Fruit fly (Drosophila melanogaster): ENCODE results near the gene CG13671.

CG13671 gene

dm6 chr3L:8334338-8334737 lies 34.5 kb downstream of the CG13671 start:
- no peak for TF ChIP-seq usp (GFP tag; optimal IDR thresholded peaks at IDR 0.05)
- TF ChIP-seq EcR (GFP tag; optimal IDR thresholded peaks at IDR 0.05), result no peak
- no peak for TF ChIP-seq CG8478 (optimal IDR thresholded peaks at IDR 0.05)
- TF ChIP-seq psq (optimal IDR thresholded peaks at IDR 0.05), result no peak
- TF ChIP-seq Dll (optimal IDR thresholded peaks at IDR 0.05), result no peak
- no peak for TF ChIP-seq pan (optimal IDR thresholded peaks at IDR 0.05)

- TF ChIP-seq psq (optimal IDR thresholded peaks at IDR 0.05) (no peak), CG8478 (optimal IDR thresholded peaks at IDR 0.05) (no peak), usp (GFP tag; optimal IDR thresholded peaks at IDR 0.05) (no peak), Dll (optimal IDR thresholded peaks at IDR 0.05) (no peak)
Measured at dm6 chr3L:8336372-8336771, 36.5 kb downstream of the CG13671 start, which contains the start of gene Cpr66Cb. Gene Cpr66Cb (plus strand): TSS chr3L:8336672.

DNA sequence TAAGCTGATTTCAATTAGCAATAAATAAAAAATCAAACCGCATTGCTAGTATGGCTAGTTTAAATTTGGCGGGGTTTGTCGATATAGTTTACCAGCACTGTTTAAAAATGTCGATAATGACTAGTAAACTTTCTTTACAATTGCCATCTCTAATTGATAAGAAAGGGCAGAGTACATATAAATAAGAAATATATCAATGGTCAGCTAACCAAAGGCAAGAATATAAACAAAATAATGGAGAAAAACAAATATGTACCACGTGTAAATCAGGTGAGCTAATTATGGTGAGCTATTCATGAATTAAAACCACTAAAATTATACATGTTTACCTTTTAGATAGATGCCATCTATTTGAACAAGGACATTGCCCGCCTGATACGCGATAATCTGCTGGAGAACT lies 39.1 kb downstream of the CG13671 start, which contains the start of gene Pex2:
Gene Pex2, plus strand, starts transcription at position 131 of the 400 bp plus-strand sequence.
- no peak for TF ChIP-seq psq (optimal IDR thresholded peaks at IDR 0.05)
- no peak for TF ChIP-seq pan (optimal IDR thresholded peaks at IDR 0.05)
- no peak for TF ChIP-seq EcR (GFP tag; optimal IDR thresholded peaks at IDR 0.05)
- TF ChIP-seq CG8478 (optimal IDR thresholded peaks at IDR 0.05), result no peak
- TF ChIP-seq Dll (optimal IDR thresholded peaks at IDR 0.05), result no peak
- no peak for TF ChIP-seq usp (GFP tag; optimal IDR thresholded peaks at IDR 0.05)

dm6 chr3L:8340264-8341095 lies 40.6 kb downstream of the CG13671 start, which contains the start of the genes Prim1 and CG7083:
Gene Prim1 (plus strand): TSS chr3L:8340314.
Gene CG7083 (plus strand): TSS chr3L:8340785.
- TF ChIP-seq psq (optimal IDR thresholded peaks at IDR 0.05) (no peak), Dll (optimal IDR thresholded peaks at IDR 0.05) (no peak), CG8478 (optimal IDR thresholded peaks at IDR 0.05) (no peak), EcR (GFP tag; optimal IDR thresholded peaks at IDR 0.05) (no peak), usp (GFP tag; optimal IDR thresholded peaks at IDR 0.05) (no peak), pan (optimal IDR thresholded peaks at IDR 0.05) (no peak)

DNA sequence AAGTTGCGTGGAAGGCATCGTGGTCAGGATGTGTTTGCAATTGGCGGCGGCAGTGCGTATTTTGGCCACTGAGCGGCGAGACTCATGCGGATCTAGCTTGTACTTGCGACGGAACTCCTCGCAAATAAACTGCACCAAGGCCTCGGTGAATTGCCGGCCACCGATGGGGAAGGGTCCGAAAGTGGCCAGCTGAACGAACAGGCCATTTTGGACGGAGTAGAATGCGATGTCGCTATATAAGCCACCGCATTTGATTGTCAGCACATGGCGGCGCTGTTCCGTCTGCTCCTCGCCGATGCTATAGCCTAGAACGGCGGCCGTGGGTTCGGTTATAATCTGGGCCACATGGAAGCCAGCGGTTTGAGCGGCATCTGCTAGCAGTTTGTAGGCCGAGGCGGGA lies 45.3 kb downstream of the CG13671 start:
- TF ChIP-seq pan (optimal IDR thresholded peaks at IDR 0.05), result no peak
- TF ChIP-seq usp (GFP tag; optimal IDR thresholded peaks at IDR 0.05), result no peak
- TF ChIP-seq EcR (GFP tag; optimal IDR thresholded peaks at IDR 0.05), result no peak
- TF ChIP-seq CG8478 (optimal IDR thresholded peaks at IDR 0.05), result no peak
- no peak for TF ChIP-seq Dll (optimal IDR thresholded peaks at IDR 0.05)
- no peak for TF ChIP-seq psq (optimal IDR thresholded peaks at IDR 0.05)

DNA sequence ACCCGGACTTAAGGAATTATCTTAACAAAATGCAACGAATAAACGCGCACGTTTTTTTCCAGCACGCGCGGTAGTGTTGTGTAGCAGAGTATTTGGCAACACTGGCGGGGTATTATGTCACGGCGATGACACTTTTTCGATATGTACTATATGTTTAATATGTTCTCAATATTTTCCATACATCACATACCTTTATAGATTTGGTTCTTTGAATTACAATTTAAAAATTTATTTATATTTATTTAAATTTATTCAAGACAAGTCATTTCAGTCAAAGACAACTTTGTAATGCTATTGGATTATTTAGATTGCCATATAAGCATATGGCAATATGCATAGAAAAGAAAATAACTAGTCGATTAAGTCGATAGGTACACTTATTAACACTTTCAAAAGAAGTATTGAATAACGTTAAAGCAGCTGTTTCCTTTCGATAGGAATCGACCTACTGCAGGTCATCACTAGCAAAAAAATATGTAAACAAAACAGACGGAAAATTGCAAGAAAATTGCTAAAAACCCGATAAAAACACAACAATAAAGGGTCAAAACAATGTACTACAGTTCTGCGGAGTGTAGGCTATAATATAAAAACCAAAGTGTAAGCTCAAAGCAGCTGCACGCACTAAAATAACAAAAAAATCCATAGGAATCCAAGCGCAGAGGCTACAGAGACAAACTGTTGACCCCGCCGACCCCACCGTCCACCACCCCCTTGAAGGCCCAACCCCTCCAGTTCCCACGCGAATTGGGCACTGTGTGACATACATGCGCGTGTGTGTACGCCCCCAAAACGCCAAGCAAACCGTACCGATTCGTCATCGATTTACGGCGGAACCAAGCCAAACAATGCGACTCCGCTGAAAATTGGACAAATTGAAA lies 46.5 kb downstream of the CG13671 start, which contains the start of the genes CG7182 and GAPcenA:
Gene CG7182, minus strand, starts transcription at position 283 of the 881 bp plus-strand sequence.
Gene GAPcenA, plus strand, starts transcription at position 462 of the 881 bp plus-strand sequence.
- no peak for TF ChIP-seq CG8478 (optimal IDR thresholded peaks at IDR 0.05)
- no peak for TF ChIP-seq pan (optimal IDR thresholded peaks at IDR 0.05)
- TF ChIP-seq usp (GFP tag; optimal IDR thresholded peaks at IDR 0.05), result no peak
- TF ChIP-seq EcR (GFP tag; optimal IDR thresholded peaks at IDR 0.05), result no peak
- TF ChIP-seq psq (optimal IDR thresholded peaks at IDR 0.05), result no peak
- no peak for TF ChIP-seq Dll (optimal IDR thresholded peaks at IDR 0.05)

DNA sequence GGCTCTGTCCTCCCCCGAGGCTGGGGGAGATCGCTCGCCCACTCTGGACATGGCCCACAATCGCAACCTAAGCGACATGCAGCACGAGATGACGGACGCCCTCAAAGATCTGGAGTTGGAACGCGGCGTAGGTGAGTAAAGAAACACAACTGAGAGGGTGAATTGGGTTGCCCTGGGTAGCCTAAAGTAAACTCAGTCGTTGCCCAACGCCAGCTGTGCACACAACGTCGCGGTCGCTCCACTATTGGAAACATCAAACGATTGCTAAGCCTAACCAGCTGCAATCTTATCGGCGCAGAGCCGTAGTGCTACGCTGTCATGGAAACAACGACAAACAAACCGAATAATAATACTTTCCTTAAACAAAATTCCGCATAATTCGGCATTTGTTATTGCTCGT lies 47.5 kb downstream of the CG13671 start:
- TF ChIP-seq EcR (GFP tag; optimal IDR thresholded peaks at IDR 0.05) (no peak), Dll (optimal IDR thresholded peaks at IDR 0.05) (no peak), CG8478 (optimal IDR thresholded peaks at IDR 0.05) (no peak), psq (optimal IDR thresholded peaks at IDR 0.05) (no peak)

Measured in whole organism.